Worm (Caenorhabditis elegans): Measurements from ENCODE around the gene E02C12.8.
"Not testable (repeated sequence)": the region's sequence is repeated elsewhere in the genome, so short reads cannot be mapped to it uniquely, and the experiment has no call there.

The E02C12.8 gene

ce11 chrV:9341814-9342213, 31.6 kb downstream of the E02C12.8 start:
- TF ChIP-seq lag-1 (GFP tag; IDR thresholded peaks at IDR 0.05) (peak; percentile 73; the same call in 1 of the 2 replicates), B0019.2 (GFP tag; conservative IDR thresholded peaks at IDR 0.05) (peak; percentile 59), ceh-40 (GFP tag; IDR thresholded peaks at IDR 0.05) (peak; percentile 71; the same call in 1 of the 2 replicates), ztf-25 (GFP tag; IDR thresholded peaks at IDR 0.05) (0 out of 2 replicates have a peak, but pooled peaks have one; percentile 57), Y79H2A.3 (GFP tag; conservative IDR thresholded peaks at IDR 0.05) (peak; percentile 99), Y56A3A.18 (GFP tag; IDR thresholded peaks at IDR 0.05) (peak; percentile 93), nfyb-1 (GFP tag; IDR thresholded peaks at IDR 0.05) (peak; percentile 90), F39B2.1 (GFP tag; IDR thresholded peaks at IDR 0.05) (peak; percentile 85), ztf-6 (GFP tag; IDR thresholded peaks at IDR 0.05) (0 out of 2 replicates have a peak, but pooled peaks have one; percentile 18), ceh-58 (GFP tag; IDR thresholded peaks at IDR 0.05) (peak; percentile 87; the same call in 1 of the 2 replicates), ekl-4 (GFP tag; IDR thresholded peaks at IDR 0.05) (peak; percentile 82), hsf-1 (GFP tag; IDR thresholded peaks at IDR 0.05) (peak; percentile 73; the same call in 1 of the 2 replicates), aptf-2 (GFP tag; conservative IDR thresholded peaks at IDR 0.05) (0 out of 2 replicates have a peak, but pooled peaks have one; percentile 12), rcor-1 (GFP tag; IDR thresholded peaks at IDR 0.05) (peak; percentile 45; the same call in 1 of the 2 replicates), Y95B8A.8 (GFP tag; IDR thresholded peaks at IDR 0.05) (peak; percentile 96), hmg-1.2 (GFP tag; IDR thresholded peaks at IDR 0.05) (peak; percentile 63), C17E4.6 (GFP tag; IDR thresholded peaks at IDR 0.05) (peak; percentile 56; the same call in 1 of the 2 replicates), hmg-20 (GFP tag; IDR thresholded peaks at IDR 0.05) (peak; percentile 55; the same call in 1 of the 2 replicates), lin-26 (GFP tag; IDR thresholded peaks at IDR 0.05) (peak; percentile 75; the same call in 1 of the 2 replicates), egl-18 (GFP tag; IDR thresholded peaks at IDR 0.05) (peak; percentile 74; the same call in 1 of the 2 replicates), lir-1 (GFP tag; conservative IDR thresholded peaks at IDR 0.05) (0 out of 2 replicates have a peak, but pooled peaks have one; percentile 39), mcd-1 (GFP tag; IDR thresholded peaks at IDR 0.05) (peak; percentile 27; the same call in 1 of the 2 replicates), madf-3 (GFP tag; IDR thresholded peaks at IDR 0.05) (peak; percentile 91), Y53F4B.3 (GFP tag; IDR thresholded peaks at IDR 0.05) (peak; percentile 82), F33H1.4 (GFP tag; IDR thresholded peaks at IDR 0.05) (peak; percentile 16; the same call in 1 of the 2 replicates), bed-1 (GFP tag; IDR thresholded peaks at IDR 0.05) (0 out of 2 replicates have a peak, but pooled peaks have one; percentile 83), madf-6 (GFP tag; IDR thresholded peaks at IDR 0.05) (peak; percentile 61), cebp-1 (GFP tag; IDR thresholded peaks at IDR 0.05) (peak; percentile 78), cebp-2 (GFP tag; IDR thresholded peaks at IDR 0.05) (peak; percentile 92), C06A6.2 (GFP tag; conservative IDR thresholded peaks at IDR 0.05) (peak; percentile 90), attf-3 (GFP tag; conservative IDR thresholded peaks at IDR 0.05) (peak; percentile 62; the same call in 1 of the 2 replicates), F37B4.10 (GFP tag; IDR thresholded peaks at IDR 0.05) (0 out of 2 replicates have a peak, but pooled peaks have one; percentile 44), pbrm-1 (GFP tag; IDR thresholded peaks at IDR 0.05) (peak; percentile 88), Y67H2A.10 (GFP tag; conservative IDR thresholded peaks at IDR 0.05) (peak; percentile 68), D2030.7 (GFP tag; IDR thresholded peaks at IDR 0.05) (peak; percentile 47; the same call in 1 of the 2 replicates), K11D2.4 (GFP tag; IDR thresholded peaks at IDR 0.05) (peak; percentile 91), let-526 (GFP tag; IDR thresholded peaks at IDR 0.05) (peak; percentile 58; the same call in 1 of the 2 replicates), Y53G8AR.9 (GFP tag; conservative IDR thresholded peaks at IDR 0.05) (peak; percentile 98), attf-6 (GFP tag; IDR thresholded peaks at IDR 0.05) (0 out of 2 replicates have a peak, but pooled peaks have one; percentile 37), nfya-2 (GFP tag; IDR thresholded peaks at IDR 0.05) (0 out of 2 replicates have a peak, but pooled peaks have one; percentile 53), egl-44 (GFP tag; IDR thresholded peaks at IDR 0.05) (peak; percentile 68), nhr-120 (GFP tag; IDR thresholded peaks at IDR 0.05) (peak; percentile 89; the same call in 1 of the 2 replicates)
- not testable (repeated sequence) for TF ChIP-seq cebp-1 (tag; optimal IDR thresholded peaks at IDR 0.05)

All from whole organism, young adult.